Worm (Caenorhabditis elegans) whole organism, young adult: Measurements from ENCODE around the gene fbxb-1.

Source experiments
- B0035.1 ChIP-seq: sonication (generic microtip); optimal IDR thresholded peaks from 2 replicates; lab custom pipeline; 2016; ENCODE audit warnings: missing genetic modification characterization, mild to moderate bottlenecking, missing compliant biosample characterization, missing genotype, missing genetic modification reagents
- Y53G8AR.9 ChIP-seq: fragments of 200-800 bp; sonication (Bioruptor generic); conservative IDR thresholded peaks from 2 replicates; pipeline ENCODE4 v1.3.6; 2022; ENCODE audit warnings: missing genetic modification reagents, missing genetic modification characterization, missing compliant biosample characterization
- akir-1 ChIP-seq: fragments of 200-800 bp; sonication (Bioruptor generic); optimal IDR thresholded peaks from 2 replicates; lab custom pipeline; 2018; ENCODE audit warnings: mild to moderate bottlenecking, missing genetic modification characterization, moderate library complexity, missing compliant biosample characterization
- ama-1 ChIP-seq, 3 experiments: fragments of 150-350 bp in 1 of 3; sonication (generic microtip) in 2 of 3; optimal IDR thresholded peaks; 2 replicates each; lab custom pipeline; 2014 to 2018; ENCODE audit warnings: missing biosample characterization in 2 of 3, missing genetic modification characterization in 2 of 3, missing genetic modification reagents in 2 of 3
- atf-7 ChIP-seq: sonication (generic microtip); optimal IDR thresholded peaks from 2 replicates; lab custom pipeline; 2017; ENCODE audit warnings: mild to moderate bottlenecking, missing genetic modification characterization, missing compliant biosample characterization
- nfya-1 ChIP-seq: sonication (generic microtip); optimal IDR thresholded peaks from 2 replicates; lab custom pipeline; 2017; ENCODE audit warnings: antibody characterized with exemption, missing compliant biosample characterization, missing genetic modification characterization, borderline replicate concordance; ENCODE audit not compliant: insufficient read depth
- nfya-2 ChIP-seq: fragments of 200-800 bp; sonication (Bioruptor generic); IDR thresholded peaks from 2 replicates; pipeline ENCODE4 v1.3.6; 2022; ENCODE audit warnings: missing genetic modification reagents, missing genetic modification characterization, missing compliant biosample characterization
- ztf-25 ChIP-seq: fragments of 200-800 bp; sonication (Bioruptor generic); IDR thresholded peaks from 2 replicates; pipeline ENCODE4 v1.3.6; 2022; ENCODE audit warnings: missing genetic modification reagents, missing genetic modification characterization, missing compliant biosample characterization

DNA sequence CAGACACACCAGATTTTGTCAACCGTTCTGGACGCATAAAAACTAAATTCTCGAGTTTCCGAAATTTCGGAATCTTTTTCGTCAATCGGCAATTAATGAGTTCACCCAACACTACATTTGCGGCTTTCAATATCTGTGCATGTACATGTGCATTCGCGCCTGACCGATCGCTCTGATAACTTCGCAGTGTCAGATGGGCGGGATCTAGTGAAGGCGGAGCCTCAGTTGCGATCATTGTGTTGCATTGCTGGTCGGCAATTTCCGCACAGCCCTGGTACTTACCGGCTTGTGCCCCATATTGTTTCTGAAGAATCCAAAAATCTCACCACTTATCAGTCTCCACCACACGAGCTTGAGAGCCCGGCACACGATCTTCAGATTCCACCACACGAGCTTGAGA, 20.5 kb downstream of the fbxb-1 start:
- no peak for TF ChIP-seq B0035.1
- no peak for TF ChIP-seq atf-7 (tag; lab: Kevin White, UChicago)
- no peak for TF ChIP-seq nfya-1 (tag; lab: Kevin White, UChicago)
- no peak for TF ChIP-seq nfya-2 (GFP tag; lab: Robert Waterston, UW)
- TF ChIP-seq akir-1 (GFP tag; lab: Kevin White, UChicago): no peak
- no peak for TF ChIP-seq ztf-25 (GFP tag; lab: Robert Waterston, UW)
- no peak for TF ChIP-seq Y53G8AR.9 (GFP tag; lab: Robert Waterston, UW)
- no peak for TF ChIP-seq ama-1 (optimal IDR thresholded peaks at IDR 0.05; lab: Kevin White, UChicago)
- TF ChIP-seq ama-1 (GFP tag; optimal IDR thresholded peaks at IDR 0.05; lab: Kevin White, UChicago): no peak
